Fruit fly (Drosophila melanogaster) whole organism, embryonic: ENCODE data around the gene gammaTub37C.

Experiments
- Bdp1 ChIP-seq: fragments of 200-800 bp; sonication (Bioruptor generic); optimal IDR thresholded peaks from 3 replicates; lab custom pipeline; 2016; ENCODE audit warnings: missing biosample characterization, missing genetic modification characterization
- BtbVII ChIP-seq: fragments of 200-800 bp; sonication (Bioruptor generic); optimal IDR thresholded peaks from 3 replicates; lab custom pipeline; 2017; ENCODE audit warnings: missing biosample characterization, mild to moderate bottlenecking, missing genetic modification characterization
- CG10959 ChIP-seq: fragments of 200-800 bp; sonication (Bioruptor generic); IDR thresholded peaks from 2 replicates; pipeline ENCODE4 v1.3.6; 2022; ENCODE audit warnings: missing biosample characterization, missing genetic modification characterization
- CG12104 ChIP-seq: fragments of 200-800 bp; sonication (Bioruptor generic); optimal IDR thresholded peaks from 3 replicates; lab custom pipeline; 2016; ENCODE audit warnings: missing biosample characterization, missing genetic modification characterization
- CG12391 ChIP-seq: fragments of 200-800 bp; sonication (Bioruptor generic); optimal IDR thresholded peaks from 3 replicates; lab custom pipeline; 2018; ENCODE audit warnings: missing biosample characterization, mild to moderate bottlenecking, missing genetic modification characterization, moderate library complexity
- CG14667 ChIP-seq: fragments of 200-800 bp; sonication (Bioruptor generic); IDR thresholded peaks from 2 replicates; pipeline ENCODE4 v1.3.6; 2022; ENCODE audit warnings: missing biosample characterization, missing genetic modification characterization
- CG15479 ChIP-seq: fragments of 200-800 bp; sonication (Bioruptor generic); optimal IDR thresholded peaks from 3 replicates; lab custom pipeline; 2019; ENCODE audit warnings: missing biosample characterization, mild to moderate bottlenecking, missing genetic modification characterization, moderate library complexity
- CG17612 ChIP-seq: fragments of 200-800 bp; sonication (Bioruptor generic); IDR thresholded peaks from 2 replicates; pipeline ENCODE4 v1.3.6; 2022; ENCODE audit warnings: missing biosample characterization, missing genetic modification characterization
- CG17802 ChIP-seq: fragments of 200-800 bp; sonication (Bioruptor generic); optimal IDR thresholded peaks from 2 replicates; lab custom pipeline; 2018; ENCODE audit warnings: missing biosample characterization, mild to moderate bottlenecking, missing genetic modification characterization, moderate library complexity
- CG1792 ChIP-seq: fragments of 200-800 bp; sonication (Bioruptor generic); optimal IDR thresholded peaks from 2 replicates; lab custom pipeline; 2016; ENCODE audit warnings: missing biosample characterization, missing genetic modification characterization
- CG18619 ChIP-seq: fragments of 200-800 bp; sonication (Bioruptor generic); optimal IDR thresholded peaks from 3 replicates; lab custom pipeline; 2017; ENCODE audit warnings: missing biosample characterization, mild to moderate bottlenecking, missing genetic modification characterization
- CG2199 ChIP-seq: fragments of 200-800 bp; sonication (Bioruptor generic); IDR thresholded peaks from 3 replicates; pipeline ENCODE4 v1.3.6; 2022; ENCODE audit warnings: missing biosample characterization, missing genetic modification characterization
- CG34224 ChIP-seq: fragments of 200-800 bp; sonication (Bioruptor generic); IDR thresholded peaks from 3 replicates; pipeline ENCODE4 v1.3.6; 2022; ENCODE audit warnings: missing biosample characterization, missing genetic modification characterization; ENCODE audit not compliant: partially characterized antibody
- CG4328 ChIP-seq: fragments of 200-800 bp; sonication (Bioruptor generic); optimal IDR thresholded peaks from 3 replicates; lab custom pipeline; 2017; ENCODE audit warnings: missing biosample characterization, missing genetic modification reagents, missing genetic modification characterization
- CG4404 ChIP-seq: fragments of 200-800 bp; sonication (Bioruptor generic); IDR thresholded peaks from 2 replicates; pipeline ENCODE4 v1.3.6; 2022; ENCODE audit warnings: missing biosample characterization, missing genetic modification characterization
- CG4854 ChIP-seq: fragments of 200-800 bp; sonication (Bioruptor generic); optimal IDR thresholded peaks from 2 replicates; lab custom pipeline; 2016; ENCODE audit warnings: missing biosample characterization, missing genetic modification characterization, inconsistent platforms
- CG7372 ChIP-seq: fragments of 200-800 bp; sonication (Bioruptor generic); IDR thresholded peaks from 2 replicates; pipeline ENCODE4 v1.3.6; 2022; ENCODE audit warnings: missing biosample characterization, missing genetic modification characterization
- CG9609 ChIP-seq: fragments of 200-800 bp; sonication (Bioruptor generic); optimal IDR thresholded peaks from 3 replicates; lab custom pipeline; 2016; ENCODE audit warnings: missing biosample characterization, missing genetic modification characterization
- CG9817 ChIP-seq: fragments of 200-800 bp; sonication (Bioruptor generic); optimal IDR thresholded peaks from 2 replicates; lab custom pipeline; 2018; ENCODE audit warnings: missing biosample characterization, mild to moderate bottlenecking, missing genetic modification characterization, moderate library complexity
- Doc3 ChIP-seq: fragments of 200-800 bp; sonication (Bioruptor generic); IDR thresholded peaks from 3 replicates; pipeline ENCODE4 v1.3.6; 2022; ENCODE audit warnings: missing biosample characterization, missing genetic modification characterization; ENCODE audit not compliant: partially characterized antibody
- E2f1 ChIP-seq: fragments of 200-800 bp; sonication (Bioruptor generic); IDR thresholded peaks from 2 replicates; pipeline ENCODE4 v1.3.6; 2022; ENCODE audit warnings: missing biosample characterization, missing genetic modification characterization
- Hmx ChIP-seq: fragments of 200-800 bp; sonication (Bioruptor generic); optimal IDR thresholded peaks from 2 replicates; lab custom pipeline; 2016; ENCODE audit warnings: missing biosample characterization, missing genetic modification characterization
- Hr78 ChIP-seq, 2 experiments: fragments of 200-800 bp in 1 of 2; fragments of >200 bp in 1 of 2; sonication (Bioruptor generic) in 1 of 2; optimal IDR thresholded peaks; 2 replicates each; lab custom pipeline; 2017 to 2019; ENCODE audit warnings: missing biosample characterization in 2 of 2, missing genetic modification characterization in 2 of 2, mild to moderate bottlenecking in 1 of 2, moderate library complexity in 1 of 2
- Hsf ChIP-seq: fragments of 200-800 bp; sonication (Bioruptor generic); optimal IDR thresholded peaks from 3 replicates; lab custom pipeline; 2016; ENCODE audit warnings: missing biosample characterization, missing genetic modification characterization
- Med ChIP-seq: fragments of 200-800 bp; sonication (Bioruptor generic); peaks from one replicate; lab custom pipeline; 2016; ENCODE audit warnings: missing biosample characterization, missing genetic modification characterization, mild to moderate bottlenecking, inconsistent platforms, moderate library complexity
- Vsx1 ChIP-seq: fragments of 200-800 bp; sonication (Bioruptor generic); optimal IDR thresholded peaks from 2 replicates; lab custom pipeline; 2017; ENCODE audit warnings: missing biosample characterization, mild to moderate bottlenecking, missing genetic modification characterization, missing genetic modification reagents
- Xrp1 ChIP-seq: fragments of 200-800 bp; sonication (Bioruptor generic); IDR thresholded peaks from 2 replicates; pipeline ENCODE4 v1.3.6; 2022; ENCODE audit warnings: missing biosample characterization, missing genetic modification characterization
- aop ChIP-seq: fragments of 200-800 bp; sonication (Bioruptor generic); IDR thresholded peaks from 2 replicates; pipeline ENCODE4 v1.3.6; 2022; ENCODE audit warnings: missing biosample characterization, missing genetic modification characterization
- ase ChIP-seq: fragments of 200-800 bp; sonication (Bioruptor generic); IDR thresholded peaks from 3 replicates; pipeline ENCODE4 v1.3.6; 2022; ENCODE audit warnings: missing biosample characterization, missing genetic modification characterization
- croc ChIP-seq: fragments of 200-800 bp; sonication (Bioruptor generic); conservative IDR thresholded peaks from 3 replicates; pipeline ENCODE4 v1.3.6; 2022; ENCODE audit warnings: missing biosample characterization, missing genetic modification characterization
- da ChIP-seq: fragments of 200-800 bp; sonication (Bioruptor generic); optimal IDR thresholded peaks from 2 replicates; lab custom pipeline; 2016; ENCODE audit warnings: missing biosample characterization, missing genetic modification characterization
- fru ChIP-seq: fragments of >200 bp; optimal IDR thresholded peaks from 2 replicates; lab custom pipeline; 2017
- ftz-f1 ChIP-seq: fragments of 200-800 bp; sonication (Bioruptor generic); optimal IDR thresholded peaks from 2 replicates; lab custom pipeline; 2016; ENCODE audit warnings: missing biosample characterization, missing genetic modification characterization
- gcm ChIP-seq: fragments of 200-800 bp; sonication (Bioruptor generic); optimal IDR thresholded peaks from 2 replicates; lab custom pipeline; 2019; ENCODE audit warnings: missing biosample characterization, mild to moderate bottlenecking, missing genetic modification characterization, moderate library complexity
- grn ChIP-seq: fragments of 200-800 bp; sonication (Bioruptor generic); optimal IDR thresholded peaks from 3 replicates; lab custom pipeline; 2017; ENCODE audit warnings: missing biosample characterization, missing genetic modification characterization
- hbn ChIP-seq: fragments of 200-800 bp; sonication (Bioruptor generic); IDR thresholded peaks from 2 replicates; pipeline ENCODE4 v1.3.6; 2022; ENCODE audit warnings: missing biosample characterization, missing genetic modification characterization; ENCODE audit not compliant: partially characterized antibody
- jumu ChIP-seq: fragments of 200-800 bp; sonication (Bioruptor generic); optimal IDR thresholded peaks from 3 replicates; lab custom pipeline; 2016; ENCODE audit warnings: missing biosample characterization, missing genetic modification characterization
- lilli ChIP-seq: fragments of 200-800 bp; sonication (Bioruptor generic); optimal IDR thresholded peaks from 3 replicates; lab custom pipeline; 2016; ENCODE audit warnings: missing biosample characterization, missing genetic modification characterization
- mam ChIP-seq: fragments of 200-800 bp; sonication (Bioruptor generic); optimal IDR thresholded peaks from 3 replicates; lab custom pipeline; 2016; ENCODE audit warnings: missing biosample characterization, missing genetic modification characterization
- nau ChIP-seq: fragments of 200-800 bp; sonication (Bioruptor generic); optimal IDR thresholded peaks from 3 replicates; lab custom pipeline; 2017; ENCODE audit warnings: missing biosample characterization, mild to moderate bottlenecking, missing genetic modification characterization, missing genetic modification reagents
- nerfin-2 ChIP-seq: fragments of 200-800 bp; sonication (Bioruptor generic); IDR thresholded peaks from 2 replicates; pipeline ENCODE4 v1.3.6; 2022; ENCODE audit warnings: missing biosample characterization, missing genetic modification characterization; ENCODE audit not compliant: partially characterized antibody
- pita ChIP-seq: fragments of 200-800 bp; sonication (Bioruptor generic); optimal IDR thresholded peaks from 2 replicates; lab custom pipeline; 2017; ENCODE audit warnings: missing biosample characterization, mild to moderate bottlenecking, missing genetic modification characterization
- pnt ChIP-seq: fragments of 200-800 bp; sonication (Bioruptor generic); optimal IDR thresholded peaks from 3 replicates; lab custom pipeline; 2016; ENCODE audit warnings: missing biosample characterization, missing genetic modification characterization
- prd ChIP-seq, 3 experiments: fragments of >200 bp in 2 of 3; fragments of 200-800 bp in 1 of 3; sonication (Bioruptor generic) in 1 of 3; optimal IDR thresholded peaks in 2 of 3; IDR thresholded peaks in 1 of 3; 2 replicates in 2 of 3; 3 replicates in 1 of 3; pipeline versions ENCODE4 v1.3.6 to Lab custom; 2017 to 2022; ENCODE audit warnings: missing biosample characterization in 1 of 3, missing genetic modification characterization in 1 of 3
- sc ChIP-seq, 3 experiments: fragments of >200 bp in 2 of 3; fragments of 200-800 bp in 1 of 3; sonication (Bioruptor generic) in 1 of 3; optimal IDR thresholded peaks; 2 replicates in 2 of 3; 3 replicates in 1 of 3; lab custom pipeline; 2017; ENCODE audit warnings: mild to moderate bottlenecking in 1 of 3, missing biosample characterization in 1 of 3, missing genetic modification characterization in 1 of 3, missing genetic modification reagents in 1 of 3
- stwl ChIP-seq: fragments of 200-800 bp; sonication (Bioruptor generic); optimal IDR thresholded peaks from 3 replicates; lab custom pipeline; 2018; ENCODE audit warnings: missing biosample characterization, mild to moderate bottlenecking, missing genetic modification characterization, moderate library complexity
- tio ChIP-seq: fragments of 200-800 bp; sonication (Bioruptor generic); optimal IDR thresholded peaks from 2 replicates; lab custom pipeline; 2017; ENCODE audit warnings: missing biosample characterization, missing genetic modification characterization, inconsistent platforms
- toy ChIP-seq: fragments of 200-800 bp; sonication (Bioruptor generic); IDR thresholded peaks from 2 replicates; pipeline ENCODE4 v1.3.6; 2022; ENCODE audit warnings: missing biosample characterization, missing genetic modification characterization
- ttk ChIP-seq: fragments of 200-800 bp; sonication (Bioruptor generic); IDR thresholded peaks from 2 replicates; pipeline ENCODE4 v2.1.2; 2022; ENCODE audit warnings: missing biosample characterization, missing genetic modification characterization
- wek ChIP-seq: fragments of 200-800 bp; sonication (Bioruptor generic); optimal IDR thresholded peaks from 3 replicates; lab custom pipeline; 2018; ENCODE audit warnings: missing biosample characterization, mild to moderate bottlenecking, missing genetic modification characterization, moderate library complexity
- zfh2 ChIP-seq: fragments of 200-800 bp; sonication (Bioruptor generic); optimal IDR thresholded peaks from 2 replicates; lab custom pipeline; 2016; ENCODE audit warnings: missing biosample characterization, missing genetic modification characterization

gammaTub37C gene

dm6 chr2L:19190195-19190594, 4.7 kb upstream of the gammaTub37C start, which contains the start of gene drl (continued):
- TF ChIP-seq tio (GFP tag; lab: Kevin White, UChicago) (no peak), Vsx1 (GFP tag; lab: Kevin White, UChicago) (no peak), wek (GFP tag; lab: Kevin White, UChicago) (peak; percentile 64), Doc3 (GFP tag; lab: Robert Waterston, UW) (no peak), Med (GFP tag; lab: Kevin White, UChicago) (peak; percentile 94), lilli (peak; percentile 4), BtbVII (GFP tag; lab: Kevin White, UChicago) (peak; percentile 14), grn (GFP tag; lab: Kevin White, UChicago) (no peak), sc (optimal IDR thresholded peaks at IDR 0.05; lab: Kevin White, UChicago) (no peak), sc (GFP tag; optimal IDR thresholded peaks at IDR 0.05; lab: Kevin White, UChicago) (no peak), CG9817 (tag; lab: Kevin White, UChicago) (no peak), CG7372 (GFP tag; lab: Robert Waterston, UW) (no peak), ase (0 out of 3 replicates have a peak, but pooled peaks have one; percentile 44), CG4404 (GFP tag; lab: Robert Waterston, UW) (no peak), hbn (no peak), Hmx (GFP tag; lab: Kevin White, UChicago) (no peak), stwl (peak; percentile 10), prd (optimal IDR thresholded peaks at IDR 0.05; lab: Kevin White, UChicago) (no peak), prd (GFP tag; IDR thresholded peaks at IDR 0.05; lab: Robert Waterston, UW) (no peak), jumu (GFP tag; lab: Kevin White, UChicago) (no peak), CG10959 (no peak), ftz-f1 (GFP tag; lab: Kevin White, UChicago) (no peak), CG2199 (GFP tag; lab: Robert Waterston, UW) (no peak), CG34224 (GFP tag; lab: Robert Waterston, UW) (no peak), CG17802 (no peak), gcm (GFP tag; lab: Kevin White, UChicago) (peak; percentile 50), pita (GFP tag; lab: Kevin White, UChicago) (no peak), aop (GFP tag; lab: Robert Waterston, UW) (no peak; the same call in 1 of the 2 replicates), mam (no peak), nau (GFP tag; lab: Kevin White, UChicago) (peak; percentile 52), CG17612 (GFP tag; lab: Robert Waterston, UW) (no peak), croc (GFP tag; lab: Robert Waterston, UW) (no peak), Xrp1 (GFP tag; lab: Robert Waterston, UW) (peak; percentile 41; the same call in 1 of the 2 replicates), nerfin-2 (GFP tag; lab: Robert Waterston, UW) (no peak; the same call in 1 of the 2 replicates), CG9609 (no peak), pnt (no peak), zfh2 (GFP tag; lab: Kevin White, UChicago) (no peak), ttk (no peak), Bdp1 (GFP tag; lab: Kevin White, UChicago) (no peak), E2f1 (no peak), CG4328 (GFP tag; lab: Kevin White, UChicago) (peak; percentile 20), CG15479 (no peak), CG4854 (GFP tag; lab: Kevin White, UChicago) (no peak), CG12104 (GFP tag; lab: Kevin White, UChicago) (no peak), Hsf (GFP tag; lab: Kevin White, UChicago) (no peak), CG18619 (no peak), CG1792 (GFP tag; lab: Kevin White, UChicago) (no peak), CG12391 (tag; lab: Kevin White, UChicago) (no peak), Hr78 (GFP tag; optimal IDR thresholded peaks at IDR 0.05; lab: Kevin White, UChicago) (peak in 1 of 2 experiments; percentile 11), toy (GFP tag; lab: Robert Waterston, UW) (no peak), fru (lab: Kevin White, UChicago) (no peak), CG14667 (GFP tag; lab: Robert Waterston, UW) (no peak), da (GFP tag; lab: Kevin White, UChicago) (no peak)
